Worm (Caenorhabditis elegans): ENCODE results near the gene F21D5.5.
A peak's percentile ranks its signal among the peaks of the same experiment; 100 is the strongest.
"Not testable (repeated sequence)": the region's sequence is repeated elsewhere in the genome, so short reads cannot be mapped to it uniquely, and the experiment has no call there.

Gene F21D5.5

DNA sequence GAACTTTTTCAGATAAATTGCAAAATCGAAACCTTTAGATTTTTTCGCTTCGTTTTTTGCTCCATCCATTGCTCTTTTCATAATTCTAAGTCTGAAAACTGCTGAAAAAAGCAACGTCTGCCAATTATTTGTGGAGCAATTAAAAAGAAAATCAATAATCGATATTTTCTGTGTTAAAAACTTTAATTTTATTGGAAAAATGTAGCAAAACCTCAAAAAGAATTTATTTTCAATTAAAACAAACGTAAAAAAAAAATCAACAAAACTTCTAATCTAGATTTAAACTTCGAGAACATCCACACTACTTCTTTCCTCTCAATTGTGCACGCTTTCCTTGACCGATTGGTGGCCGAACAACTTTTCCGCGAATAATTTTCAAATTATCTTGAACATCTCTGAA is at the start of gene F21D5.5:
F21D5.5 (minus strand) TSS at position 101 of the 400 bp plus-strand sequence.
- TF ChIP-seq madf-8 (GFP tag; conservative IDR thresholded peaks at IDR 0.05): no peak
- TF ChIP-seq ztf-28 (GFP tag; IDR thresholded peaks at IDR 0.05): no peak
- TF ChIP-seq aptf-2 (GFP tag; conservative IDR thresholded peaks at IDR 0.05): no peak
- no peak for TF ChIP-seq D2030.7 (GFP tag; IDR thresholded peaks at IDR 0.05)
- TF ChIP-seq unc-62 (GFP tag; optimal IDR thresholded peaks at IDR 0.05): no peak
- TF ChIP-seq F55B11.4 (tag; optimal IDR thresholded peaks at IDR 0.05; ENCODE audit: borderline replicate concordance, insufficient read depth): no peak
- TF ChIP-seq hlh-12 (tag; optimal IDR thresholded peaks at IDR 0.05): no peak
- TF ChIP-seq ztf-22 (GFP tag; optimal IDR thresholded peaks at IDR 0.05): no peak
- no peak for TF ChIP-seq rcor-1 (GFP tag; IDR thresholded peaks at IDR 0.05)
- TF ChIP-seq ets-4 (GFP tag; optimal IDR thresholded peaks at IDR 0.05): no peak
- TF ChIP-seq dox-1 (GFP tag; IDR thresholded peaks at IDR 0.05): no peak
- no peak for TF ChIP-seq madf-3 (GFP tag; IDR thresholded peaks at IDR 0.05)
- no peak for TF ChIP-seq madf-10 (tag; optimal IDR thresholded peaks at IDR 0.05)
- no peak for TF ChIP-seq F39B2.1 (GFP tag; IDR thresholded peaks at IDR 0.05)
- TF ChIP-seq hsf-1 (GFP tag; IDR thresholded peaks at IDR 0.05): no peak
- TF ChIP-seq let-526 (GFP tag; IDR thresholded peaks at IDR 0.05): no peak
- no peak for TF ChIP-seq tbp1 (GFP tag; optimal IDR thresholded peaks at IDR 0.05)
- TF ChIP-seq lin-26 (GFP tag; IDR thresholded peaks at IDR 0.05): no peak
- TF ChIP-seq rpc-1 (optimal IDR thresholded peaks at IDR 0.05): no peak
- no peak for TF ChIP-seq rpc-1 (tag; optimal IDR thresholded peaks at IDR 0.05)
- TF ChIP-seq attf-5 (GFP tag; optimal IDR thresholded peaks at IDR 0.05): no peak

DNA sequence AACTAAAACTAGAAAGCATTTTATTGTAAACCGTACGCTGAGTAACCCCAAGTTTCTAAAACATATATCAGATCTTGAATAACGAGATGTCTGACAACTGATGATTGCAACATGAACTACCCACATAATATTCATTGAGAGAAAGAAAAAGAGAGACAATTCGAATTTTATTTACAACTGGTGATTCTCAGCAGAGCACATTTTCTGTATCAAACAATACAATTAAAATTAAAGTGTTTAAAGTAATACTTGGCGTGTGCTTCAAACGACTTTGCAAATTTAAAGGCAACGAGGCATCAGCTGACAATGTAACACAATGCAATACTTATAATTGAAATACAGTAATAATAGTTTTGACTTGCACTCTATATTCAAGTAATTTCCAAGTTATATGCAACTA is 48.9 kb upstream of the F21D5.5 start, which contains the start of gene C33D9.10:
C33D9.10 (minus strand) TSS at position 101 of the 400 bp plus-strand sequence.
- TF ChIP-seq fkh-3 (tag; optimal IDR thresholded peaks at IDR 0.05); F57A8.1 (GFP tag; optimal IDR thresholded peaks at IDR 0.05); Y53F4B.3 (GFP tag; IDR thresholded peaks at IDR 0.05): not testable (repeated sequence)

DNA sequence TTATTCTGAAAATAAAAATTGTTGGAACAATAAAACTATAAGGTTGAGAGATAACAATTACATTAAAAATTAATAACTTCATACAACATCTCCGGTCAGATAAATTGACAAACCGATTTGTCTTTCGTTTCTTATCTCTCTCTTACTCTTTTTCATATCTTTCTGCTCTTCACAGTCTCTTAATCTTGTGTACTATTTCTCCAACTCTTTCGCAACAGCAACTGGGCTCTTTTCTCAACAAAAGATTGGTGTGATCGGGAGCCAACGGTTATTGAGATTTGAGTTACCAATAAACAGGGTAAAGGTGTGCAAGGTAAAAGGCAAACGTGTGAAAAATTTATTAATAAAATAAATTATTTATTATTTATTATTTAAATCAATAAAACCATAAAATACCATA is 47.5 kb upstream of the F21D5.5 start, which contains the start of gene C33D9.8:
C33D9.8 (minus strand) TSS at position 99 of the 400 bp plus-strand sequence.
- TF ChIP-seq hmg-1.2 (GFP tag; IDR thresholded peaks at IDR 0.05) (peak; percentile 74; the same call in 1 of the 2 replicates), K12H6.12 (tag; optimal IDR thresholded peaks at IDR 0.05) (no peak), cebp-1 (GFP tag; IDR thresholded peaks at IDR 0.05) (0 out of 2 replicates have a peak, but pooled peaks have one; percentile 59), cebp-1 (tag; optimal IDR thresholded peaks at IDR 0.05) (peak; percentile 87)

DNA sequence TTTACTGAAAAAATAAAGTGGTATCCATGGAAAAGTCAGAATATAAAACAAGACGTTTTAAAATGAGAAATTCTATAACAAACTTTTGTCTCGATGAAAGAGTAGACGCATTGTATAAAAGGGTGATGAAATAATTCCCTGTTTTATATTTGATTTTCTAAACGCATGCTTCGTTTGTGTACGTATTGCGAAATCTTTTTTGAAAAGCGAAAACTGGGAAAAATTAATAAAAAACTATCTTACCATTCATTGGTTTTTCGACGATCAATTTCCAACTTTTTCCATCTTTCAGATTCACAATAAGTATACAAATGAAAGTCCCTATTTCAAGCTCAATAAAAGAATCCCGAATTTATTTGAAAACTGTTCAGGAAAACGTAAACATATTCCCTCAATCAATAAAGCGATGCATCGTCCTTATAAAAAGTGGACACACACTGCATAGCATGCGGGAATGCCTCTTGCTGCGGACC is 45.7 kb upstream of the F21D5.5 start, which contains the start of gene C33D9.13:
C33D9.13 (minus strand) TSS at position 423 of the 473 bp plus-strand sequence.
- TF ChIP-seq cebp-1 (GFP tag; IDR thresholded peaks at IDR 0.05): peak; percentile 92
- peak; percentile 98 for TF ChIP-seq cebp-1 (tag; optimal IDR thresholded peaks at IDR 0.05)
- no peak for TF ChIP-seq attf-6 (GFP tag; IDR thresholded peaks at IDR 0.05)

DNA sequence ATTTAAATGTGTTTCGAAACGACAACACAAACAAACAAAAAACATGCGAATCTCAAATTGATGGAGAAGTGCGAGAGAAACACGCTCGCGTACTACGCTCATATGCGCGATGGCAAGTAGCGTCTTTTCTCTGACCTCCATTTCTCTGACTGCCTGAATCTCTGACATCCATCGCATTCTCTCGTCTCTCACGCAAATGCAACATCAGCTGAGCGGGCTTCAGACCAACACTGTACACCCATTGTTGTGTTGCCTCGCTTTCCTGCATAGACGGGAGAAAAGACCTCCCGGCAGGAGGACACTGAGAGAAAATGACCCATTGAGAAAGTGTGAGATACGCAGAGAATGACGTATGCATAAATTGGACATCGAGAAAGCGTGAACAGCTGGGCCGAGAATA is 43.0 kb upstream of the F21D5.5 start:
- TF ChIP-seq ztf-18 (tag; optimal IDR thresholded peaks at IDR 0.05): peak; percentile 42
- TF ChIP-seq madf-10 (tag; optimal IDR thresholded peaks at IDR 0.05): peak; percentile 34
- peak; percentile 77 for TF ChIP-seq hmg-1.2 (GFP tag; IDR thresholded peaks at IDR 0.05)
- peak; percentile 57 for TF ChIP-seq K12H6.12 (tag; optimal IDR thresholded peaks at IDR 0.05)
- TF ChIP-seq attf-5 (GFP tag; optimal IDR thresholded peaks at IDR 0.05): peak; percentile 82
- peak; percentile 82 for TF ChIP-seq nhr-80 (tag; optimal IDR thresholded peaks at IDR 0.05)
- no peak for TF ChIP-seq mxl-1 (tag; optimal IDR thresholded peaks at IDR 0.05)
- TF ChIP-seq ets-4 (GFP tag; optimal IDR thresholded peaks at IDR 0.05): peak; percentile 18
- no peak for TF ChIP-seq ztf-25 (GFP tag; IDR thresholded peaks at IDR 0.05)
- peak; percentile 19 for TF ChIP-seq unc-62 (GFP tag; optimal IDR thresholded peaks at IDR 0.05)
- TF ChIP-seq F33H1.4 (GFP tag; IDR thresholded peaks at IDR 0.05): no peak
- no peak for TF ChIP-seq him-1 (tag; optimal IDR thresholded peaks at IDR 0.05)
- 0 out of 2 replicates have a peak, but pooled peaks have one; percentile 23 for TF ChIP-seq lag-1 (GFP tag; IDR thresholded peaks at IDR 0.05)
- no peak for TF ChIP-seq mes-4 (tag; optimal IDR thresholded peaks at IDR 0.05)
- peak; percentile 35 for TF ChIP-seq lin-40 (tag; optimal IDR thresholded peaks at IDR 0.05)
- 0 out of 2 replicates have a peak, but pooled peaks have one; percentile 21 for TF ChIP-seq let-526 (GFP tag; IDR thresholded peaks at IDR 0.05)
- peak; percentile 41; the same call in 1 of the 2 replicates for TF ChIP-seq cebp-1 (GFP tag; IDR thresholded peaks at IDR 0.05)
- TF ChIP-seq cebp-1 (tag; optimal IDR thresholded peaks at IDR 0.05): no peak

Measured in whole organism, young adult.